ENCODE assay signal across 4 worm cellular contexts in the genomic region with DNA sequence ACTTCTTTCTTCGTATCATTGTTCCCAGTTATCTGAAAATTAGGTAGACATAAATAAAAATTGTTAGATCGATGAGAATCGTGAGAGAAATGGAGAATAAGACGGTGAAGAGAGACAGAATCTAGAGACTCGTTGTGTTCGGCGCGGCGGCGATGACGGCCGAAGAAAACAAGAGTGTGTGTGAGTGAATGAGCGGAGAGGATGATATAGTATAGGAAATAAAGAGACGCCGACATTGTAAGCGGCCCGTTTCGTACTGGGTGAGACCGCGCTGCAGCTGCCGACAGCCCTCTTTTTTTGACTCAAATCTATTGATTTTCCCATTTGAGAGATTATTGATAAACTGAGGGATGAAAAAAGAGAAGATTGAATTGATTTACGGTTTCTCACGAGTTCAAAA.
TF ChIP-seq lines count a peak whose summit lies in the region.

A gene (minus strand): TSS at position 32 of the 400 bp plus-strand sequence.

TF ChIP-seq in whole organism, L2 larva, 48 proteins besides CTCF, POLR2A, EP300 and RAD21:
- TF ChIP-seq nhr-129 (tag; optimal IDR thresholded peaks at IDR 0.05; lab: Kevin White, UChicago) = peak; percentile 37
- TF ChIP-seq fos-1 (tag; optimal IDR thresholded peaks at IDR 0.05; lab: Kevin White, UChicago) = peak; percentile 49
- TF ChIP-seq sma-9 (GFP tag; optimal IDR thresholded peaks at IDR 0.05; lab: Kevin White, UChicago) = peak; percentile 47
- no peak for TF ChIP-seq sma-9 (tag; optimal IDR thresholded peaks at IDR 0.05; lab: Kevin White, UChicago)
- TF ChIP-seq mdl-1 (tag; optimal IDR thresholded peaks at IDR 0.05; lab: Kevin White, UChicago) = no peak
- peak; percentile 27 for TF ChIP-seq ztf-4 (tag; optimal IDR thresholded peaks at IDR 0.05; lab: Kevin White, UChicago)
- peak in 1 of 2 experiments; percentile 10 for TF ChIP-seq lsy-2 (tag; optimal IDR thresholded peaks at IDR 0.05; lab: Kevin White, UChicago)
- TF ChIP-seq nhr-23 (tag; optimal IDR thresholded peaks at IDR 0.05; lab: Kevin White, UChicago) = no peak
- TF ChIP-seq sem-4 (tag; optimal IDR thresholded peaks at IDR 0.05; lab: Kevin White, UChicago) = peak; percentile 16
- no peak for TF ChIP-seq ama-1 (optimal IDR thresholded peaks at IDR 0.05; lab: Kevin White, UChicago)
- peak; percentile 44 for TF ChIP-seq unc-55 (GFP tag; optimal IDR thresholded peaks at IDR 0.05; lab: Kevin White, UChicago)
- no peak for TF ChIP-seq dmd-4 (tag; optimal IDR thresholded peaks at IDR 0.05; lab: Kevin White, UChicago)
- TF ChIP-seq F13H6.1 (tag; optimal IDR thresholded peaks at IDR 0.05; lab: Kevin White, UChicago) = peak; percentile 45
- TF ChIP-seq C34F6.9 (tag; optimal IDR thresholded peaks at IDR 0.05; lab: Kevin White, UChicago) = peak; percentile 39

TF ChIP-seq in whole organism, L4 larva, 104 proteins besides CTCF, POLR2A, EP300 and RAD21 (continues in another document):
- TF ChIP-seq madf-5 (GFP tag; IDR thresholded peaks at IDR 0.05; lab: Robert Waterston, UW) (no peak), zfp-2 (tag; optimal IDR thresholded peaks at IDR 0.05; lab: Kevin White, UChicago) (no peak), mdl-1 (tag; optimal IDR thresholded peaks at IDR 0.05; lab: Kevin White, UChicago) (no peak), egl-43 (GFP tag; IDR thresholded peaks at IDR 0.05; lab: Robert Waterston, UW) (no peak), nhr-111 (GFP tag; optimal IDR thresholded peaks at IDR 0.05; lab: Kevin White, UChicago) (no peak), F26F4.8 (GFP tag; conservative IDR thresholded peaks at IDR 0.05; lab: Robert Waterston, UW) (no peak), nhr-42 (GFP tag; IDR thresholded peaks at IDR 0.05; lab: Robert Waterston, UW) (no peak), F49E8.2 (tag; optimal IDR thresholded peaks at IDR 0.05; lab: Kevin White, UChicago; ENCODE audit: borderline replicate concordance) (no peak), lin-29 (GFP tag; IDR thresholded peaks at IDR 0.05; lab: Robert Waterston, UW) (no peak), php-3 (GFP tag; IDR thresholded peaks at IDR 0.05; lab: Robert Waterston, UW) (no peak), fkh-10 (GFP tag; optimal IDR thresholded peaks at IDR 0.05; lab: Kevin White, UChicago) (no peak), mdt-29 (GFP tag; IDR thresholded peaks at IDR 0.05; lab: Robert Waterston, UW) (no peak), nhr-11 (tag; optimal IDR thresholded peaks at IDR 0.05; lab: Kevin White, UChicago) (no peak), nhr-48 (tag; optimal IDR thresholded peaks at IDR 0.05; lab: Kevin White, UChicago) (peak; percentile 45), lin-39 (tag; optimal IDR thresholded peaks at IDR 0.05; lab: Kevin White, UChicago) (no peak), ama-1 (optimal IDR thresholded peaks at IDR 0.05; lab: Kevin White, UChicago) (no peak), ztf-11 (tag; optimal IDR thresholded peaks at IDR 0.05; lab: Kevin White, UChicago) (no peak), mxl-2 (GFP tag; conservative IDR thresholded peaks at IDR 0.05; lab: Robert Waterston, UW) (no peak), Y105C5A.15 (GFP tag; IDR thresholded peaks at IDR 0.05; lab: Robert Waterston, UW) (no peak), nhr-10 (tag; optimal IDR thresholded peaks at IDR 0.05; lab: Kevin White, UChicago) (no peak), dpl-1 (GFP tag; optimal IDR thresholded peaks at IDR 0.05; lab: Kevin White, UChicago) (no peak), mxl-3 (GFP tag; optimal IDR thresholded peaks at IDR 0.05; lab: Kevin White, UChicago) (peak; percentile 65), mep-1 (tag; optimal IDR thresholded peaks at IDR 0.05; lab: Kevin White, UChicago) (peak; percentile 43), Y5F2A.4 (GFP tag; optimal IDR thresholded peaks at IDR 0.05; lab: Kevin White, UChicago) (no peak), saeg-2 (GFP tag; IDR thresholded peaks at IDR 0.05; lab: Robert Waterston, UW) (no peak), attf-4 (tag; optimal IDR thresholded peaks at IDR 0.05; lab: Kevin White, UChicago) (no peak), sdz-12 (GFP tag; optimal IDR thresholded peaks at IDR 0.05; lab: Kevin White, UChicago) (no peak)

TF ChIP-seq in whole organism, late embryonic, 69 proteins besides CTCF, POLR2A, EP300 and RAD21 (continues in another document):
- TF ChIP-seq pros-1 (tag; optimal IDR thresholded peaks at IDR 0.05; lab: Kevin White, UChicago) (no peak), dmd-4 (tag; optimal IDR thresholded peaks at IDR 0.05; lab: Kevin White, UChicago; ENCODE audit: borderline replicate concordance) (no peak), elt-4 (tag; optimal IDR thresholded peaks at IDR 0.05; lab: Kevin White, UChicago) (no peak), nhr-232 (tag; optimal IDR thresholded peaks at IDR 0.05; lab: Kevin White, UChicago) (no peak), ceh-45 (GFP tag; IDR thresholded peaks at IDR 0.05; lab: Robert Waterston, UW) (no peak), ceh-31 (tag; optimal IDR thresholded peaks at IDR 0.05; lab: Kevin White, UChicago) (peak; percentile 18), ttx-3 (tag; optimal IDR thresholded peaks at IDR 0.05; lab: Kevin White, UChicago) (no peak), C08G9.2 (tag; optimal IDR thresholded peaks at IDR 0.05; lab: Kevin White, UChicago) (no peak), unc-42 (tag; optimal IDR thresholded peaks at IDR 0.05; lab: Kevin White, UChicago) (no peak), che-1 (tag; optimal IDR thresholded peaks at IDR 0.05; lab: Kevin White, UChicago) (no peak), ceh-30 (tag; optimal IDR thresholded peaks at IDR 0.05; lab: Kevin White, UChicago) (no peak), zip-5 (tag; optimal IDR thresholded peaks at IDR 0.05; lab: Kevin White, UChicago) (no peak), ceh-24 (tag; optimal IDR thresholded peaks at IDR 0.05; lab: Kevin White, UChicago) (no peak), npax-4 (tag; optimal IDR thresholded peaks at IDR 0.05; lab: Kevin White, UChicago) (no peak), ceh-19 (GFP tag; optimal IDR thresholded peaks at IDR 0.05; lab: Kevin White, UChicago) (peak; percentile 14), ceh-9 (tag; optimal IDR thresholded peaks at IDR 0.05; lab: Kevin White, UChicago) (no peak), ref-2 (tag; optimal IDR thresholded peaks at IDR 0.05; lab: Kevin White, UChicago) (no peak), pha-2 (tag; optimal IDR thresholded peaks at IDR 0.05; lab: Kevin White, UChicago) (no peak), K02D7.2 (tag; optimal IDR thresholded peaks at IDR 0.05; lab: Kevin White, UChicago) (no peak), K09A11.1 (tag; optimal IDR thresholded peaks at IDR 0.05; lab: Kevin White, UChicago; ENCODE audit: insufficient read depth) (no peak), pha-4 (tag; optimal IDR thresholded peaks at IDR 0.05; lab: Kevin White, UChicago) (no peak), tbx-7 (tag; optimal IDR thresholded peaks at IDR 0.05; lab: Kevin White, UChicago) (no peak), syd-9 (tag; optimal IDR thresholded peaks at IDR 0.05; lab: Kevin White, UChicago) (no peak), ceh-48 (tag; optimal IDR thresholded peaks at IDR 0.05; lab: Kevin White, UChicago) (peak; percentile 25), mec-3 (tag; optimal IDR thresholded peaks at IDR 0.05; lab: Kevin White, UChicago; ENCODE audit: borderline replicate concordance) (no peak), rnt-1 (tag; optimal IDR thresholded peaks at IDR 0.05; lab: Kevin White, UChicago) (no peak), elt-2 (tag; optimal IDR thresholded peaks at IDR 0.05; lab: Kevin White, UChicago) (no peak), hlh-30 (tag; optimal IDR thresholded peaks at IDR 0.05; lab: Kevin White, UChicago; ENCODE audit: insufficient read depth) (no peak)

TF ChIP-seq in whole organism, mixed stage, embryonic, 35 proteins besides CTCF, POLR2A, EP300 and RAD21:
- TF ChIP-seq mab-5 (tag; optimal IDR thresholded peaks at IDR 0.05; lab: Kevin White, UChicago) = no peak
- no peak for TF ChIP-seq elt-1 (tag; optimal IDR thresholded peaks at IDR 0.05; lab: Kevin White, UChicago; ENCODE audit: borderline replicate concordance, insufficient read depth)
- TF ChIP-seq unc-62 (GFP tag; optimal IDR thresholded peaks at IDR 0.05; lab: Kevin White, UChicago) = no peak
- TF ChIP-seq blmp-1 (tag; optimal IDR thresholded peaks at IDR 0.05; lab: Kevin White, UChicago) = peak; percentile 2
- TF ChIP-seq ceh-83 (GFP tag; optimal IDR thresholded peaks at IDR 0.05; lab: Kevin White, UChicago) = no peak
- no peak for TF ChIP-seq ztf-11 (tag; optimal IDR thresholded peaks at IDR 0.05; lab: Kevin White, UChicago)
- no peak for TF ChIP-seq nhr-2 (tag; optimal IDR thresholded peaks at IDR 0.05; lab: Kevin White, UChicago)
- no peak for TF ChIP-seq lsy-2 (tag; optimal IDR thresholded peaks at IDR 0.05; lab: Kevin White, UChicago)
- TF ChIP-seq zip-8 (tag; optimal IDR thresholded peaks at IDR 0.05; lab: Kevin White, UChicago) = no peak
- TF ChIP-seq mep-1 (tag; optimal IDR thresholded peaks at IDR 0.05; lab: Kevin White, UChicago) = no peak
- no peak for TF ChIP-seq hlh-1 (tag; optimal IDR thresholded peaks at IDR 0.05; lab: Kevin White, UChicago)
- no peak for TF ChIP-seq ham-2 (GFP tag; optimal IDR thresholded peaks at IDR 0.05; lab: Kevin White, UChicago)
- TF ChIP-seq flh-1 (GFP tag; optimal IDR thresholded peaks at IDR 0.05; lab: Kevin White, UChicago) = no peak
- TF ChIP-seq drap-1 (GFP tag; optimal IDR thresholded peaks at IDR 0.05; lab: Kevin White, UChicago) = no peak
- TF ChIP-seq mls-2 (tag; optimal IDR thresholded peaks at IDR 0.05; lab: Kevin White, UChicago) = no peak
- TF ChIP-seq unc-120 (tag; optimal IDR thresholded peaks at IDR 0.05; lab: Kevin White, UChicago; ENCODE audit: poor library complexity, severe bottlenecking) = peak; percentile 67
- no peak for TF ChIP-seq bed-3 (GFP tag; optimal IDR thresholded peaks at IDR 0.05; lab: Kevin White, UChicago)
- TF ChIP-seq nhr-76 (tag; optimal IDR thresholded peaks at IDR 0.05; lab: Kevin White, UChicago) = no peak
- TF ChIP-seq pha-4 (tag; optimal IDR thresholded peaks at IDR 0.05; lab: Kevin White, UChicago) = no peak
- no peak for TF ChIP-seq elt-3 (tag; optimal IDR thresholded peaks at IDR 0.05; lab: Kevin White, UChicago)
- TF ChIP-seq lin-13 (tag; optimal IDR thresholded peaks at IDR 0.05; lab: Kevin White, UChicago) = no peak
- peak; percentile 65 for TF ChIP-seq lin-32 (GFP tag; optimal IDR thresholded peaks at IDR 0.05; lab: Kevin White, UChicago)
- no peak for TF ChIP-seq ces-1 (GFP tag; optimal IDR thresholded peaks at IDR 0.05; lab: Kevin White, UChicago)
